ENCODE assay signal across 4 worm cellular contexts in the genomic region with DNA sequence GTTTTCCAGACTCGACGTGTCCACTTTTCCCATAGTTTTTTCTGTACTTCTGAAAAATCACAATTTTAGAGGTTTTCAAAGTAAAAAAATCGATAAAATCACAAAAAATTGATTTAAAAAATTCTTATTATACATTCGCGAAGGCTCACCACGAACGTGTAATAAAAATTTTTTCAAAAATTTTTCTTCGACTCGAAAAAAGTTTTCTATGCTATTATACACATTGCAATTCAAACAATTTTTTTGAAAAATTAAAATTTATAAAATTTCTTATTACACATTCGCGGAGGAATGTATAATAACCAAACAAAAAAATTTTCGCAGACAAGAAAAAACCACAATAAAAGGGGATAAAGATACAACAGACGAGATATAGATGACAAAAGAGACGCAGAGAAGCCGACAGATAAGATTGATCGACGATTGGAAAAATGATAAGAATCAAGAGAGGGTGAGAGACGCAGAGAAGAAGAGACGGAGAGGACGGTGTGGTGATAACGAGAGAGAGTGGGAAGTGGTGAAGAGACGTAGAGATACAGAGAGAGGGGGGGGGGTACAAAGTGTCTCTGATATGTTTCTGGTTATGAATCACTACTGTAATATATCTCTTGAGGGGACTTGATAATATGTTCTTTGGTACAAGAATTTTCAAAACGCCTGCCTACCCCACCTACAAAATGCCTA.
TF ChIP-seq lines count a peak whose summit lies in the region.

nhr-119 (minus strand) TSS at position 51 of the 684 bp plus-strand sequence.

TF ChIP-seq in whole organism, L1 larva, 84 proteins besides CTCF, POLR2A, EP300 and RAD21 (continued from another document and continues in another):
- TF ChIP-seq mef-2 (tag; optimal IDR thresholded peaks at IDR 0.05; lab: Kevin White, UChicago) (no peak), swsn-7 (tag; optimal IDR thresholded peaks at IDR 0.05; lab: Kevin White, UChicago) (peak; percentile 66), unc-62 (GFP tag; optimal IDR thresholded peaks at IDR 0.05; lab: Kevin White, UChicago) (no peak), nhr-237 (tag; optimal IDR thresholded peaks at IDR 0.05; lab: Kevin White, UChicago) (no peak), hpl-2 (GFP tag; optimal IDR thresholded peaks at IDR 0.05; lab: Kevin White, UChicago) (no peak), ceh-82 (tag; optimal IDR thresholded peaks at IDR 0.05; lab: Kevin White, UChicago) (no peak), nhr-84 (tag; optimal IDR thresholded peaks at IDR 0.05; lab: Kevin White, UChicago) (no peak), lir-3 (tag; optimal IDR thresholded peaks at IDR 0.05; lab: Kevin White, UChicago; ENCODE audit: poor library complexity) (no peak), nhr-11 (tag; optimal IDR thresholded peaks at IDR 0.05; lab: Kevin White, UChicago) (peak; percentile 86), sptf-1 (tag; optimal IDR thresholded peaks at IDR 0.05; lab: Kevin White, UChicago) (no peak), nhr-28 (tag; optimal IDR thresholded peaks at IDR 0.05; lab: Kevin White, UChicago) (no peak), snu-23 (GFP tag; optimal IDR thresholded peaks at IDR 0.05; lab: Kevin White, UChicago) (peak; percentile 83), unc-98 (GFP tag; IDR thresholded peaks at IDR 0.05; lab: Robert Waterston, UW) (no peak), blmp-1 (tag; optimal IDR thresholded peaks at IDR 0.05; lab: Kevin White, UChicago) (peak; percentile 69), elt-3 (tag; optimal IDR thresholded peaks at IDR 0.05; lab: Kevin White, UChicago) (peak in 3 of 6 experiments; percentile 91 to 99 (median 91)), aha-1 (tag; optimal IDR thresholded peaks at IDR 0.05; lab: Kevin White, UChicago) (no peak), Y116A8C.19 (tag; optimal IDR thresholded peaks at IDR 0.05; lab: Kevin White, UChicago; ENCODE audit: borderline replicate concordance) (no peak), fkh-4 (tag; optimal IDR thresholded peaks at IDR 0.05; lab: Kevin White, UChicago; ENCODE audit: borderline replicate concordance) (no peak), alr-1 (tag; optimal IDR thresholded peaks at IDR 0.05; lab: Kevin White, UChicago; ENCODE audit: borderline replicate concordance) (no peak), lin-39 (tag; optimal IDR thresholded peaks at IDR 0.05; lab: Kevin White, UChicago) (peak; percentile 92), dsc-1 (tag; optimal IDR thresholded peaks at IDR 0.05; lab: Kevin White, UChicago) (no peak), nhr-20 (tag; optimal IDR thresholded peaks at IDR 0.05; lab: Kevin White, UChicago) (peak; percentile 90), ceh-63 (GFP tag; optimal IDR thresholded peaks at IDR 0.05; lab: Kevin White, UChicago) (no peak), grh-1 (GFP tag; IDR thresholded peaks at IDR 0.05; lab: Robert Waterston, UW) (peak; percentile 71), efl-3 (GFP tag; optimal IDR thresholded peaks at IDR 0.05; lab: Kevin White, UChicago) (no peak), lsy-2 (tag; optimal IDR thresholded peaks at IDR 0.05; lab: Kevin White, UChicago) (peak; percentile 69 to 74), ceh-8 (GFP tag; optimal IDR thresholded peaks at IDR 0.05; lab: Kevin White, UChicago) (no peak), lin-14 (GFP tag; optimal IDR thresholded peaks at IDR 0.05; lab: Kevin White, UChicago) (peak; percentile 83), fos-1 (tag; optimal IDR thresholded peaks at IDR 0.05; lab: Kevin White, UChicago) (no peak), ceh-88 (GFP tag; IDR thresholded peaks at IDR 0.05; lab: Robert Waterston, UW) (no peak), nhr-77 (tag; optimal IDR thresholded peaks at IDR 0.05; lab: Kevin White, UChicago) (peak; percentile 27)

TF ChIP-seq in whole organism, L2 larva, 48 proteins besides CTCF, POLR2A, EP300 and RAD21 (continued from another document):
- TF ChIP-seq F13H6.1 (tag; optimal IDR thresholded peaks at IDR 0.05; lab: Kevin White, UChicago) = peak; percentile 85
- no peak for TF ChIP-seq nhr-237 (tag; optimal IDR thresholded peaks at IDR 0.05; lab: Kevin White, UChicago)
- peak; percentile 90 for TF ChIP-seq nhr-21 (tag; optimal IDR thresholded peaks at IDR 0.05; lab: Kevin White, UChicago)
- TF ChIP-seq lin-39 (tag; optimal IDR thresholded peaks at IDR 0.05; lab: Kevin White, UChicago) = no peak
- peak; percentile 38 for TF ChIP-seq C34F6.9 (tag; optimal IDR thresholded peaks at IDR 0.05; lab: Kevin White, UChicago)
- TF ChIP-seq alr-1 (tag; optimal IDR thresholded peaks at IDR 0.05; lab: Kevin White, UChicago) = no peak
- TF ChIP-seq blmp-1 (tag; optimal IDR thresholded peaks at IDR 0.05; lab: Kevin White, UChicago; ENCODE audit: insufficient read depth) = peak; percentile 79
- no peak for TF ChIP-seq ztf-11 (tag; optimal IDR thresholded peaks at IDR 0.05; lab: Kevin White, UChicago)
- TF ChIP-seq sma-9 (GFP tag; optimal IDR thresholded peaks at IDR 0.05; lab: Kevin White, UChicago) = peak; percentile 93
- no peak for TF ChIP-seq sma-9 (tag; optimal IDR thresholded peaks at IDR 0.05; lab: Kevin White, UChicago)
- no peak for TF ChIP-seq aly-2 (tag; optimal IDR thresholded peaks at IDR 0.05; lab: Kevin White, UChicago)
- no peak for TF ChIP-seq ceh-16 (tag; optimal IDR thresholded peaks at IDR 0.05; lab: Kevin White, UChicago)
- TF ChIP-seq mbf-1 (tag; optimal IDR thresholded peaks at IDR 0.05; lab: Kevin White, UChicago) = no peak
- peak in 1 of 2 experiments; percentile 73 for TF ChIP-seq lsy-2 (tag; optimal IDR thresholded peaks at IDR 0.05; lab: Kevin White, UChicago)
- peak; percentile 47 for TF ChIP-seq unc-62 (GFP tag; optimal IDR thresholded peaks at IDR 0.05; lab: Kevin White, UChicago)
- TF ChIP-seq nhr-77 (tag; optimal IDR thresholded peaks at IDR 0.05; lab: Kevin White, UChicago) = peak; percentile 40

TF ChIP-seq in whole organism, L3 larva, 47 proteins besides CTCF, POLR2A, EP300 and RAD21 (continued from another document):
- TF ChIP-seq lin-15B (tag; optimal IDR thresholded peaks at IDR 0.05; lab: Kevin White, UChicago) (peak; percentile 10), nhr-28 (tag; optimal IDR thresholded peaks at IDR 0.05; lab: Kevin White, UChicago) (no peak), aly-2 (tag; optimal IDR thresholded peaks at IDR 0.05; lab: Kevin White, UChicago) (no peak), unc-62 (GFP tag; optimal IDR thresholded peaks at IDR 0.05; lab: Kevin White, UChicago) (peak; percentile 11), nhr-25 (tag; optimal IDR thresholded peaks at IDR 0.05; lab: Kevin White, UChicago) (peak; percentile 85), daf-12 (tag; optimal IDR thresholded peaks at IDR 0.05; lab: Kevin White, UChicago) (no peak), fos-1 (tag; optimal IDR thresholded peaks at IDR 0.05; lab: Kevin White, UChicago) (no peak), mml-1 (tag; optimal IDR thresholded peaks at IDR 0.05; lab: Kevin White, UChicago) (no peak), eor-1 (tag; optimal IDR thresholded peaks at IDR 0.05; lab: Kevin White, UChicago) (no peak), nhr-76 (tag; optimal IDR thresholded peaks at IDR 0.05; lab: Kevin White, UChicago) (no peak)
TF ChIP-seq in whole organism, L3 larva: peak in this region for 16.

TF ChIP-seq in whole organism, L4 larva, 104 proteins besides CTCF, POLR2A, EP300 and RAD21 (continued from another document):
- peak; percentile 65 for TF ChIP-seq pha-4 (GFP tag; IDR thresholded peaks at IDR 0.05; lab: Robert Waterston, UW)
- no peak for TF ChIP-seq pha-4 (tag; optimal IDR thresholded peaks at IDR 0.05; lab: Kevin White, UChicago)
- TF ChIP-seq lsy-2 (tag; optimal IDR thresholded peaks at IDR 0.05; lab: Kevin White, UChicago) = peak in 1 of 2 experiments; percentile 76
- peak; percentile 45 for TF ChIP-seq nhr-77 (tag; optimal IDR thresholded peaks at IDR 0.05; lab: Kevin White, UChicago)
- TF ChIP-seq nhr-6 (tag; optimal IDR thresholded peaks at IDR 0.05; lab: Kevin White, UChicago) = peak; percentile 44
- peak; percentile 96 for TF ChIP-seq dve-1 (tag; optimal IDR thresholded peaks at IDR 0.05; lab: Kevin White, UChicago; ENCODE audit: insufficient read depth)
- no peak for TF ChIP-seq ceh-82 (tag; optimal IDR thresholded peaks at IDR 0.05; lab: Kevin White, UChicago)
- TF ChIP-seq dmd-6 (GFP tag; IDR thresholded peaks at IDR 0.05; lab: Robert Waterston, UW) = peak; percentile 91
- peak; percentile 74 for TF ChIP-seq lin-1 (GFP tag; IDR thresholded peaks at IDR 0.05; lab: Robert Waterston, UW)
- TF ChIP-seq nhr-102 (tag; optimal IDR thresholded peaks at IDR 0.05; lab: Kevin White, UChicago) = peak; percentile 85
- no peak for TF ChIP-seq D1046.2 (GFP tag; IDR thresholded peaks at IDR 0.05; lab: Robert Waterston, UW)
- peak; percentile 6 for TF ChIP-seq lin-13 (GFP tag; optimal IDR thresholded peaks at IDR 0.05; lab: Kevin White, UChicago)
- 0 out of 2 replicates have a peak, but pooled peaks have one; percentile 31 for TF ChIP-seq mdt-29 (GFP tag; IDR thresholded peaks at IDR 0.05; lab: Robert Waterston, UW)
- peak in 1 of 2 experiments; percentile 15 for TF ChIP-seq daf-16 (GFP tag; optimal IDR thresholded peaks at IDR 0.05; lab: Kevin White, UChicago)
- TF ChIP-seq daf-16 (tag; optimal IDR thresholded peaks at IDR 0.05; lab: Kevin White, UChicago) = peak; percentile 37
- TF ChIP-seq nhr-25 (tag; optimal IDR thresholded peaks at IDR 0.05; lab: Kevin White, UChicago; ENCODE audit: borderline replicate concordance, insufficient read depth) = no peak
- peak; percentile 73 for TF ChIP-seq hlh-30 (tag; optimal IDR thresholded peaks at IDR 0.05; lab: Kevin White, UChicago; ENCODE audit: insufficient read depth)
- peak; percentile 74 for TF ChIP-seq T26A8.4 (GFP tag; IDR thresholded peaks at IDR 0.05; lab: Robert Waterston, UW)
- peak; percentile 93 for TF ChIP-seq nhr-48 (tag; optimal IDR thresholded peaks at IDR 0.05; lab: Kevin White, UChicago)
- peak; percentile 8 for TF ChIP-seq nhr-10 (tag; optimal IDR thresholded peaks at IDR 0.05; lab: Kevin White, UChicago)
- TF ChIP-seq jun-1 (tag; optimal IDR thresholded peaks at IDR 0.05; lab: Kevin White, UChicago) = peak; percentile 22
- peak; percentile 35; the same call in 1 of the 2 replicates for TF ChIP-seq lin-38 (GFP tag; IDR thresholded peaks at IDR 0.05; lab: Robert Waterston, UW)
- TF ChIP-seq egl-43 (GFP tag; IDR thresholded peaks at IDR 0.05; lab: Robert Waterston, UW) = no peak
- TF ChIP-seq zfp-3 (GFP tag; conservative IDR thresholded peaks at IDR 0.05; lab: Robert Waterston, UW) = no peak
- peak; percentile 83 for TF ChIP-seq tra-1 (GFP tag; IDR thresholded peaks at IDR 0.05; lab: Robert Waterston, UW)
- TF ChIP-seq hif-1 (tag; optimal IDR thresholded peaks at IDR 0.05; lab: Kevin White, UChicago) = peak in 1 of 2 experiments; percentile 14
